Worm (Caenorhabditis elegans) whole organism, L3 larva: ENCODE results near the gene spe-49.

ENCODE experiments used
- fkh-2 ChIP-seq: fragments of 150-350 bp; optimal IDR thresholded peaks from 2 replicates; lab custom pipeline; 2014; ENCODE audit warnings: missing biosample characterization, missing genetic modification reagents, missing genetic modification characterization
- mdl-1 ChIP-seq: fragments of 150-350 bp; optimal IDR thresholded peaks from 2 replicates; lab custom pipeline; 2014; ENCODE audit warnings: missing biosample characterization, missing genetic modification characterization
- nhr-28 ChIP-seq: fragments of 150-350 bp; optimal IDR thresholded peaks from 2 replicates; lab custom pipeline; 2014; ENCODE audit warnings: missing biosample characterization, missing genetic modification characterization
- nhr-76 ChIP-seq: fragments of 150-350 bp; sonication (generic microtip); optimal IDR thresholded peaks from 5 replicates; lab custom pipeline; 2014; ENCODE audit warnings: missing biosample characterization, missing genetic modification characterization
- pha-4 ChIP-seq: fragments of 150-350 bp; optimal IDR thresholded peaks from 2 replicates; lab custom pipeline; 2014; ENCODE audit warnings: missing biosample characterization, missing genetic modification reagents, missing genetic modification characterization
- unc-62 ChIP-seq: fragments of 150-350 bp; sonication (generic microtip); optimal IDR thresholded peaks from 4 replicates; lab custom pipeline; 2014; ENCODE audit warnings: missing biosample characterization, missing genetic modification reagents, missing genetic modification characterization
- ztf-11 ChIP-seq: fragments of 150-350 bp; optimal IDR thresholded peaks from 2 replicates; lab custom pipeline; 2014; ENCODE audit warnings: missing biosample characterization, missing genetic modification characterization

ce11 chrV:6239855-6240254 is 41.3 kb upstream of the spe-49 start:
- TF ChIP-seq unc-62 (GFP tag; lab: Kevin White, UChicago) (no peak), fkh-2 (tag; lab: Kevin White, UChicago) (no peak), nhr-28 (tag; lab: Kevin White, UChicago) (no peak), nhr-76 (tag; lab: Kevin White, UChicago) (no peak), pha-4 (no peak), mdl-1 (tag; lab: Kevin White, UChicago) (peak; percentile 44), ztf-11 (tag; lab: Kevin White, UChicago) (no peak)
